Fruit fly (Drosophila melanogaster) whole organism, embryonic: ENCODE data around the gene jet.

Source experiments
- Adf1 ChIP-seq: fragments of 200-800 bp; sonication (Bioruptor generic); IDR thresholded peaks from 2 replicates; pipeline ENCODE4 v1.3.6; 2022; ENCODE audit warnings: missing biosample characterization, missing genetic modification characterization
- Awh ChIP-seq: fragments of 200-800 bp; sonication (Bioruptor generic); IDR thresholded peaks from 2 replicates; pipeline ENCODE4, ENCODE4 v1.3.6; 2022; ENCODE audit warnings: missing biosample characterization, missing genetic modification characterization
- Bteb2 ChIP-seq: fragments of 200-800 bp; sonication (Bioruptor generic); optimal IDR thresholded peaks from 2 replicates; lab custom pipeline; 2016; ENCODE audit warnings: missing biosample characterization, missing genetic modification characterization
- CG10462 ChIP-seq: fragments of 200-800 bp; sonication (Bioruptor generic); optimal IDR thresholded peaks from 2 replicates; lab custom pipeline; 2016; ENCODE audit warnings: missing biosample characterization, missing genetic modification characterization
- CG11696 ChIP-seq: fragments of 200-800 bp; sonication (Bioruptor generic); IDR thresholded peaks from 2 replicates; pipeline ENCODE4 v1.3.6; 2022; ENCODE audit warnings: missing biosample characterization, missing genetic modification characterization
- CG12219 ChIP-seq: fragments of 200-800 bp; sonication (Bioruptor generic); optimal IDR thresholded peaks from 3 replicates; lab custom pipeline; 2018; ENCODE audit warnings: missing biosample characterization, mild to moderate bottlenecking, missing genetic modification characterization
- CG14667 ChIP-seq: fragments of 200-800 bp; sonication (Bioruptor generic); IDR thresholded peaks from 2 replicates; pipeline ENCODE4 v1.3.6; 2022; ENCODE audit warnings: missing biosample characterization, missing genetic modification characterization
- CG15514 ChIP-seq: fragments of 200-800 bp; sonication (Bioruptor generic); optimal IDR thresholded peaks from 3 replicates; lab custom pipeline; 2017; ENCODE audit warnings: missing biosample characterization, missing genetic modification characterization, mild to moderate bottlenecking, moderate library complexity, missing genetic modification reagents
- CG16779 ChIP-seq: fragments of 200-800 bp; sonication (Bioruptor generic); IDR thresholded peaks from 2 replicates; pipeline ENCODE4 v1.3.6; 2022; ENCODE audit warnings: missing biosample characterization, missing genetic modification characterization
- CG16815 ChIP-seq: fragments of 200-800 bp; sonication (Bioruptor generic); optimal IDR thresholded peaks from 3 replicates; lab custom pipeline; 2017; ENCODE audit warnings: missing biosample characterization, mild to moderate bottlenecking, missing genetic modification characterization
- CG17912 ChIP-seq: fragments of 200-800 bp; sonication (Bioruptor generic); optimal IDR thresholded peaks from 2 replicates; lab custom pipeline; 2018; ENCODE audit warnings: missing biosample characterization, mild to moderate bottlenecking, missing genetic modification characterization
- CG32532 ChIP-seq: fragments of 200-800 bp; sonication (Bioruptor generic); IDR thresholded peaks from 2 replicates; pipeline ENCODE4 v1.3.6; 2022; ENCODE audit warnings: missing biosample characterization, missing genetic modification characterization
- CG4424 ChIP-seq: fragments of 200-800 bp; sonication (Bioruptor generic); optimal IDR thresholded peaks from 3 replicates; lab custom pipeline; 2016; ENCODE audit warnings: missing biosample characterization, missing genetic modification characterization
- CG6813 ChIP-seq: fragments of 200-800 bp; sonication (Bioruptor generic); optimal IDR thresholded peaks from 2 replicates; lab custom pipeline; 2017; ENCODE audit warnings: missing biosample characterization, missing genetic modification characterization, mild to moderate bottlenecking, moderate library complexity, missing genetic modification reagents
- CG7928 ChIP-seq: fragments of 200-800 bp; sonication (Bioruptor generic); optimal IDR thresholded peaks from 2 replicates; lab custom pipeline; 2017; ENCODE audit warnings: missing biosample characterization, mild to moderate bottlenecking, missing genetic modification characterization
- CG8281 ChIP-seq: fragments of 200-800 bp; sonication (Bioruptor generic); optimal IDR thresholded peaks from 2 replicates; lab custom pipeline; 2018; ENCODE audit warnings: missing biosample characterization, mild to moderate bottlenecking, missing genetic modification characterization, moderate library complexity
- Fer1 ChIP-seq: fragments of 200-800 bp; sonication (Bioruptor generic); optimal IDR thresholded peaks from 2 replicates; lab custom pipeline; 2017; ENCODE audit warnings: missing biosample characterization, mild to moderate bottlenecking, missing genetic modification characterization
- Fer2 ChIP-seq: fragments of 200-800 bp; sonication (Bioruptor generic); optimal IDR thresholded peaks from 2 replicates; lab custom pipeline; 2018; ENCODE audit warnings: missing biosample characterization, mild to moderate bottlenecking, missing genetic modification characterization, moderate library complexity
- Fer3 ChIP-seq: fragments of 200-800 bp; sonication (Bioruptor generic); optimal IDR thresholded peaks from 2 replicates; lab custom pipeline; 2018; ENCODE audit warnings: missing biosample characterization, mild to moderate bottlenecking, missing genetic modification characterization, moderate library complexity
- Gsc ChIP-seq: fragments of 200-800 bp; sonication (Bioruptor generic); IDR thresholded peaks from 2 replicates; pipeline ENCODE4 v1.3.6; 2022; ENCODE audit warnings: missing biosample characterization, missing genetic modification characterization
- H15 ChIP-seq: fragments of 200-800 bp; sonication (Bioruptor generic); IDR thresholded peaks from 3 replicates; pipeline ENCODE4 v1.3.6; 2022; ENCODE audit warnings: missing biosample characterization, missing genetic modification characterization
- Hand ChIP-seq: fragments of 200-800 bp; sonication (Bioruptor generic); optimal IDR thresholded peaks from 2 replicates; lab custom pipeline; 2017; ENCODE audit warnings: mild to moderate bottlenecking, missing biosample characterization, missing genetic modification reagents, missing genetic modification characterization
- Lhr ChIP-seq: fragments of 200-800 bp; sonication (Bioruptor generic); optimal IDR thresholded peaks from 3 replicates; lab custom pipeline; 2017; ENCODE audit warnings: mild to moderate bottlenecking, missing biosample characterization, missing genetic modification reagents, missing genetic modification characterization
- Lim3 ChIP-seq: fragments of 200-800 bp; sonication (Bioruptor generic); IDR thresholded peaks from 2 replicates; pipeline ENCODE4 v1.3.6; 2022; ENCODE audit warnings: missing biosample characterization, missing genetic modification characterization
- Meics ChIP-seq: fragments of 200-800 bp; sonication (Bioruptor generic); optimal IDR thresholded peaks from 2 replicates; lab custom pipeline; 2017; ENCODE audit warnings: missing biosample characterization, mild to moderate bottlenecking, missing genetic modification characterization
- Ptx1 ChIP-seq: fragments of 200-800 bp; sonication (Bioruptor generic); IDR thresholded peaks from 2 replicates; pipeline ENCODE4 v1.3.6; 2022; ENCODE audit warnings: missing biosample characterization, missing genetic modification characterization
- Rfx ChIP-seq: fragments of 200-800 bp; sonication (Bioruptor generic); IDR thresholded peaks from 2 replicates; pipeline ENCODE4 v1.3.6; 2022; ENCODE audit warnings: missing biosample characterization, missing genetic modification characterization
- Scr ChIP-seq: fragments of 200-800 bp; sonication (Bioruptor generic); IDR thresholded peaks from 2 replicates; pipeline ENCODE4 v1.3.6; 2022; ENCODE audit warnings: missing biosample characterization, missing genetic modification characterization; ENCODE audit not compliant: partially characterized antibody
- TFAM ChIP-seq: fragments of 200-800 bp; sonication (Bioruptor generic); optimal IDR thresholded peaks from 2 replicates; lab custom pipeline; 2017; ENCODE audit warnings: missing biosample characterization, missing genetic modification characterization, inconsistent platforms
- aop ChIP-seq: fragments of 200-800 bp; sonication (Bioruptor generic); IDR thresholded peaks from 2 replicates; pipeline ENCODE4 v1.3.6; 2022; ENCODE audit warnings: missing biosample characterization, missing genetic modification characterization
- caup ChIP-seq: fragments of 200-800 bp; sonication (Bioruptor generic); optimal IDR thresholded peaks from 3 replicates; lab custom pipeline; 2017; ENCODE audit warnings: missing biosample characterization, mild to moderate bottlenecking, missing genetic modification characterization, moderate library complexity; ENCODE audit not compliant: severe bottlenecking
- cg ChIP-seq: fragments of 200-800 bp; sonication (Bioruptor generic); optimal IDR thresholded peaks from 3 replicates; lab custom pipeline; 2019; ENCODE audit warnings: missing biosample characterization, mild to moderate bottlenecking, missing genetic modification characterization, moderate library complexity
- chn ChIP-seq: fragments of 200-800 bp; sonication (Bioruptor generic); optimal IDR thresholded peaks from 2 replicates; lab custom pipeline; 2016; ENCODE audit warnings: missing biosample characterization, missing genetic modification characterization
- corto ChIP-seq: fragments of 200-800 bp; sonication (Bioruptor generic); optimal IDR thresholded peaks from 2 replicates; lab custom pipeline; 2016; ENCODE audit warnings: missing biosample characterization, mild to moderate bottlenecking, missing genetic modification characterization, moderate library complexity
- crol ChIP-seq: fragments of 200-800 bp; sonication (Bioruptor generic); IDR thresholded peaks from 2 replicates; pipeline ENCODE4 v1.3.6; 2022; ENCODE audit warnings: missing biosample characterization, missing genetic modification characterization
- lab ChIP-seq: fragments of 200-800 bp; sonication (Bioruptor generic); optimal IDR thresholded peaks from 3 replicates; lab custom pipeline; 2017; ENCODE audit warnings: missing biosample characterization, missing genetic modification characterization, mild to moderate bottlenecking, moderate library complexity, missing genetic modification reagents
- lbe ChIP-seq: fragments of 200-800 bp; sonication (Bioruptor generic); optimal IDR thresholded peaks from 2 replicates; lab custom pipeline; 2016; ENCODE audit warnings: missing biosample characterization, mild to moderate bottlenecking, missing genetic modification characterization
- lov ChIP-seq, 2 experiments: fragments of 200-800 bp in 1 of 2; fragments of >200 bp in 1 of 2; sonication (Bioruptor generic) in 1 of 2; IDR thresholded peaks in 1 of 2; optimal IDR thresholded peaks in 1 of 2; 2 replicates in 1 of 2; 3 replicates in 1 of 2; pipeline versions ENCODE4 v1.3.6 to Lab custom; 2017 to 2022; ENCODE audit warnings: missing biosample characterization in 1 of 2, missing genetic modification characterization in 1 of 2
- nmo ChIP-seq: fragments of 200-800 bp; sonication (Bioruptor generic); optimal IDR thresholded peaks from 2 replicates; lab custom pipeline; 2018; ENCODE audit warnings: missing biosample characterization, mild to moderate bottlenecking, missing genetic modification characterization, moderate library complexity
- nom ChIP-seq: fragments of 200-800 bp; sonication (Bioruptor generic); optimal IDR thresholded peaks from 2 replicates; lab custom pipeline; 2017; ENCODE audit warnings: missing biosample characterization, missing genetic modification characterization, mild to moderate bottlenecking, moderate library complexity, missing genetic modification reagents
- p53 ChIP-seq: fragments of 200-800 bp; sonication (Bioruptor generic); optimal IDR thresholded peaks from 2 replicates; lab custom pipeline; 2016; ENCODE audit warnings: missing biosample characterization, missing genetic modification characterization
- pum ChIP-seq: fragments of 200-800 bp; sonication (Bioruptor generic); optimal IDR thresholded peaks from 2 replicates; lab custom pipeline; 2016; ENCODE audit warnings: missing biosample characterization, missing genetic modification characterization
- rib ChIP-seq: fragments of 200-800 bp; sonication (Bioruptor generic); IDR thresholded peaks from 2 replicates; pipeline ENCODE4 v1.3.6; 2022; ENCODE audit warnings: missing biosample characterization, missing genetic modification characterization
- twi ChIP-seq: fragments of 200-800 bp; optimal IDR thresholded peaks from 2 replicates; lab custom pipeline; 2019; ENCODE audit warnings: missing biosample characterization, mild to moderate bottlenecking, missing genetic modification characterization, moderate library complexity
- vfl ChIP-seq: fragments of 200-800 bp; sonication (Bioruptor generic); optimal IDR thresholded peaks from 2 replicates; lab custom pipeline; 2016; ENCODE audit warnings: missing biosample characterization, missing genetic modification characterization
- zfh2 ChIP-seq: fragments of 200-800 bp; sonication (Bioruptor generic); optimal IDR thresholded peaks from 2 replicates; lab custom pipeline; 2016; ENCODE audit warnings: missing biosample characterization, missing genetic modification characterization

jet gene

dm6 chr2L:4942257-4942792 lies 7.3 kb downstream of the jet start, which contains the start of gene synr (continued):
- TF ChIP-seq CG4424: no peak
- no peak for TF ChIP-seq H15
- TF ChIP-seq lov (optimal IDR thresholded peaks at IDR 0.05; lab: Kevin White, UChicago): no peak
- no peak for TF ChIP-seq lov (GFP tag; IDR thresholded peaks at IDR 0.05; lab: Robert Waterston, UW)
- TF ChIP-seq CG11696 (GFP tag; lab: Robert Waterston, UW): no peak
- no peak for TF ChIP-seq pum
- TF ChIP-seq CG14667 (GFP tag; lab: Robert Waterston, UW): no peak
- no peak for TF ChIP-seq Scr (GFP tag; lab: Robert Waterston, UW)
- TF ChIP-seq CG8281 (tag; lab: Kevin White, UChicago): no peak
- TF ChIP-seq twi (tag; lab: Kevin White, UChicago): no peak
- TF ChIP-seq Bteb2 (GFP tag; lab: Kevin White, UChicago): no peak
- TF ChIP-seq chn (GFP tag; lab: Kevin White, UChicago): no peak
- no peak for TF ChIP-seq nmo (GFP tag; lab: Kevin White, UChicago)
- no peak for TF ChIP-seq Fer2 (tag; lab: Kevin White, UChicago)
- no peak for TF ChIP-seq nom (GFP tag; lab: Kevin White, UChicago)
- no peak for TF ChIP-seq TFAM (GFP tag; lab: Kevin White, UChicago)
- TF ChIP-seq CG15514 (GFP tag; lab: Kevin White, UChicago): peak; percentile 7
- no peak for TF ChIP-seq crol
- TF ChIP-seq CG10462 (GFP tag; lab: Kevin White, UChicago): no peak
- TF ChIP-seq rib (GFP tag; lab: Robert Waterston, UW): no peak

dm6 chr2L:4937060-4937459 lies 12.5 kb downstream of the jet start, which contains the start of gene Sgs1:
Sgs1 (plus strand) TSS chr2L:4937409.
- peak; percentile 16 for TF ChIP-seq lbe (GFP tag; lab: Kevin White, UChicago)
- peak; percentile 25 for TF ChIP-seq corto (GFP tag; lab: Kevin White, UChicago)
- no peak for TF ChIP-seq Gsc

- TF ChIP-seq lbe (GFP tag; lab: Kevin White, UChicago): no peak
- no peak for TF ChIP-seq pum
- TF ChIP-seq CG7928 (GFP tag; lab: Kevin White, UChicago): no peak
- TF ChIP-seq CG17912 (GFP tag; lab: Kevin White, UChicago): no peak
- 0 out of 2 replicates have a peak, but pooled peaks have one; percentile 20 for TF ChIP-seq Rfx (GFP tag; lab: Robert Waterston, UW)
- TF ChIP-seq Meics (GFP tag; lab: Kevin White, UChicago): peak; percentile 4
- peak; percentile 38 for TF ChIP-seq Hand (GFP tag; lab: Kevin White, UChicago)
- no peak for TF ChIP-seq cg (GFP tag; lab: Kevin White, UChicago)
- 0 out of 2 replicates have a peak, but pooled peaks have one; percentile 29 for TF ChIP-seq CG16779 (GFP tag; lab: Robert Waterston, UW)
- no peak for TF ChIP-seq Lim3 (GFP tag; lab: Robert Waterston, UW)
- TF ChIP-seq Ptx1 (GFP tag; lab: Robert Waterston, UW): no peak
- TF ChIP-seq CG6813 (GFP tag; lab: Kevin White, UChicago): peak; percentile 15
- no peak for TF ChIP-seq Adf1 (GFP tag; lab: Robert Waterston, UW)
- no peak for TF ChIP-seq zfh2 (GFP tag; lab: Kevin White, UChicago)
- no peak for TF ChIP-seq aop (GFP tag; lab: Robert Waterston, UW)
- no peak for TF ChIP-seq CG12219
- TF ChIP-seq p53 (GFP tag; lab: Kevin White, UChicago): no peak
- no peak for TF ChIP-seq Fer3 (tag; lab: Kevin White, UChicago)
- no peak for TF ChIP-seq CG16815 (GFP tag; lab: Kevin White, UChicago)
- TF ChIP-seq caup: peak; percentile 7
- no peak for TF ChIP-seq Lhr (GFP tag; lab: Kevin White, UChicago)
- no peak for TF ChIP-seq vfl (GFP tag; lab: Kevin White, UChicago)
- peak; percentile 80 for TF ChIP-seq Fer1 (GFP tag; lab: Kevin White, UChicago)
- TF ChIP-seq Awh (GFP tag; lab: Robert Waterston, UW): no peak
- peak; percentile 55 for TF ChIP-seq lab (GFP tag; lab: Kevin White, UChicago)
- peak; percentile 41; the same call in 1 of the 2 replicates for TF ChIP-seq CG32532
Observed at dm6 chr2L:4936325-4936869, 13.2 kb downstream of the jet start, which contains the start of gene hoe2. hoe2 (minus strand) TSS chr2L:4936450.
